Worm (Caenorhabditis elegans) whole organism, L1 larva: ENCODE results near the gene W02D7.4.

Experiments
- grh-1 ChIP-seq: fragments of 200-800 bp; sonication (Bioruptor generic); IDR thresholded peaks from 2 replicates; pipeline ENCODE4 v1.3.6; 2022; ENCODE audit warnings: missing genetic modification reagents, missing genetic modification characterization, missing compliant biosample characterization
- lin-39 ChIP-seq: fragments of 150-350 bp; optimal IDR thresholded peaks from 2 replicates; lab custom pipeline; 2014; ENCODE audit warnings: missing biosample characterization, missing genetic modification reagents, missing genetic modification characterization
- mdl-1 ChIP-seq, 2 experiments: fragments of 150-350 bp; optimal IDR thresholded peaks; 2 replicates each; lab custom pipeline; 2014 to 2017; ENCODE audit warnings: missing biosample characterization in 2 of 2, missing genetic modification characterization in 2 of 2, inconsistent platforms in 1 of 2
- pqm-1 ChIP-seq: sonication (generic microtip); optimal IDR thresholded peaks from 3 replicates; lab custom pipeline; 2017; ENCODE audit warnings: missing biosample characterization, missing genetic modification characterization
- skn-1 ChIP-seq: fragments of 150-350 bp; optimal IDR thresholded peaks from 2 replicates; lab custom pipeline; 2014; ENCODE audit warnings: missing biosample characterization, missing genetic modification characterization

DNA sequence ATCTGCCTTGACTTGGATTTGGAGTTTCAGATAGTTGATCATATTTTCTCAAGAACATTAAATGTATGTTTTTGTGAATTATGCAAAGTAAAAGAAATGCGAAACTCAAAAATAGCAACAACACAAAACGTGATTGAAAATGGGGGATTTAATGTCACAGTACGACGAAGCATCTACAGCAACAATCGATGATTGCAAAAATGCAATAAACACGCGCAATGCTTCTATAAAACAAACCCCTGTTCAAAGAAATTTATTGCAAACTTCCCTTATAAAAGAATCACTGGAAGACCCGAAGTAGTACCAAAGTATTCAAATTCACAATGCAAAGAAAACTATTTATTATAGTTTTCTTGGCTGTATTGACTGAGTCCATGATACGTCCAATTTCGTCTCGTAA lies 20.7 kb upstream of the W02D7.4 start, which contains the start of gene clec-219:
- TF ChIP-seq grh-1 (GFP tag; lab: Robert Waterston, UW) (no peak), lin-39 (tag; lab: Kevin White, UChicago) (no peak), pqm-1 (tag; lab: Kevin White, UChicago) (no peak), skn-1 (tag; lab: Kevin White, UChicago) (no peak), mdl-1 (tag; optimal IDR thresholded peaks at IDR 0.05; lab: Kevin White, UChicago) (no peak)
